Fruit fly (Drosophila melanogaster) whole organism, embryonic: ENCODE results near the gene TTLL4A.

Experiments used
- CG13287 ChIP-seq: fragments of 200-800 bp; sonication (Bioruptor generic); IDR thresholded peaks from 2 replicates; pipeline ENCODE4 v1.3.6; 2022; ENCODE audit warnings: missing biosample characterization, missing genetic modification characterization; ENCODE audit not compliant: partially characterized antibody
- CG17328 ChIP-seq: fragments of 200-800 bp; sonication (Bioruptor generic); IDR thresholded peaks from 2 replicates; pipeline ENCODE4 v1.3.6; 2022; ENCODE audit warnings: missing biosample characterization, missing genetic modification characterization
- CG4360 ChIP-seq: fragments of 200-800 bp; sonication (Bioruptor generic); IDR thresholded peaks from 2 replicates; pipeline ENCODE4 v1.3.6; 2022; ENCODE audit warnings: missing biosample characterization, missing genetic modification characterization
- CG4404 ChIP-seq: fragments of 200-800 bp; sonication (Bioruptor generic); IDR thresholded peaks from 2 replicates; pipeline ENCODE4 v1.3.6; 2022; ENCODE audit warnings: missing biosample characterization, missing genetic modification characterization
- Sry-β ChIP-seq: fragments of 200-800 bp; sonication (Bioruptor generic); optimal IDR thresholded peaks from 2 replicates; lab custom pipeline; 2018; ENCODE audit warnings: missing biosample characterization, mild to moderate bottlenecking, missing genetic modification characterization, moderate library complexity
- btn ChIP-seq: fragments of 200-800 bp; sonication (Bioruptor generic); optimal IDR thresholded peaks from 2 replicates; lab custom pipeline; 2016; ENCODE audit warnings: missing biosample characterization, missing genetic modification characterization
- crol ChIP-seq: fragments of 200-800 bp; sonication (Bioruptor generic); IDR thresholded peaks from 2 replicates; pipeline ENCODE4 v1.3.6; 2022; ENCODE audit warnings: missing biosample characterization, missing genetic modification characterization
- cwo ChIP-seq: fragments of 200-800 bp; sonication (Bioruptor generic); optimal IDR thresholded peaks from 3 replicates; lab custom pipeline; 2017; ENCODE audit warnings: missing biosample characterization, missing genetic modification characterization, mild to moderate bottlenecking, moderate library complexity, missing genetic modification reagents
- eve ChIP-seq, 2 experiments: fragments of >200 bp; optimal IDR thresholded peaks; 2 replicates each; lab custom pipeline; 2017; ENCODE audit warnings: missing biosample characterization in 2 of 2, missing genetic modification characterization in 2 of 2
- rib ChIP-seq: fragments of 200-800 bp; sonication (Bioruptor generic); IDR thresholded peaks from 2 replicates; pipeline ENCODE4 v1.3.6; 2022; ENCODE audit warnings: missing biosample characterization, missing genetic modification characterization
- vvl ChIP-seq: fragments of 200-800 bp; sonication (Bioruptor generic); IDR thresholded peaks from 2 replicates; pipeline ENCODE4 v1.3.6; 2022; ENCODE audit warnings: missing biosample characterization, missing genetic modification characterization
- wor ChIP-seq: fragments of 200-800 bp; sonication (Bioruptor generic); IDR thresholded peaks from 2 replicates; pipeline ENCODE4 v1.3.6; 2022; ENCODE audit warnings: missing biosample characterization, missing genetic modification characterization

The TTLL4A gene

DNA sequence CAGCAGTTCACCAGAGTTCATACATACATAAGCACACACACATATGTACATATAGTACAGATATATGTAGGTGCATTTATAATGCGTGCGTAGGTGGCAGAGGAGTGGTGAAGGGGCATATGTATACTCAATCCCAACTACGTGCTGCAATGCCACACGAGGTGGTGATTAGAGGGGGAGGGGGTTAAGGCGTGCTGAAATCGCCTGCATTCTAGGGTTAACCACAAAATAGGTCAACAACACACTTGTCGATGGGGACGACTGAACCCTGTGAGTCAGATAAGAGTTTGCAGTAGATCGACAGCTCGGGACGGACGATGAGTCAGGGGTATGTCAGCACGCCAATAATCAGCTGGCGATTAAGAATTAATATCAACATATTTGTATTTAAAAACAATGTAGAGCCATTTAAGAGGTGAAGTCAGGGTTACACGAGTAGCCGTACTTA lies 56.3 kb downstream of the TTLL4A start (continued):
- TF ChIP-seq btn (GFP tag; lab: Kevin White, UChicago): no peak
- peak; percentile 79 for TF ChIP-seq crol (GFP tag; lab: Robert Waterston, UW)
- TF ChIP-seq CG4404 (GFP tag; lab: Robert Waterston, UW): no peak
- no peak for TF ChIP-seq cwo (GFP tag; lab: Kevin White, UChicago)
- no peak for TF ChIP-seq wor
- no peak for TF ChIP-seq rib (GFP tag; lab: Robert Waterston, UW)
- TF ChIP-seq CG13287: no peak
- TF ChIP-seq CG17328 (GFP tag; lab: Robert Waterston, UW): no peak

dm6 chr2L:11046051-11046450 lies 56.9 kb downstream of the TTLL4A start:
- TF ChIP-seq vvl (GFP tag; lab: Robert Waterston, UW): 0 out of 2 replicates have a peak, but pooled peaks have one; percentile 7
- TF ChIP-seq Sry-β (GFP tag; lab: Kevin White, UChicago): no peak
- TF ChIP-seq eve (GFP tag; optimal IDR thresholded peaks at IDR 0.05; lab: Kevin White, UChicago): peak in 1 of 2 experiments; percentile 1
- TF ChIP-seq CG4360 (GFP tag; lab: Robert Waterston, UW): peak; percentile 37; the same call in 1 of the 2 replicates
